Worm (Caenorhabditis elegans): Measurements from ENCODE around the gene C08F1.12.

DNA sequence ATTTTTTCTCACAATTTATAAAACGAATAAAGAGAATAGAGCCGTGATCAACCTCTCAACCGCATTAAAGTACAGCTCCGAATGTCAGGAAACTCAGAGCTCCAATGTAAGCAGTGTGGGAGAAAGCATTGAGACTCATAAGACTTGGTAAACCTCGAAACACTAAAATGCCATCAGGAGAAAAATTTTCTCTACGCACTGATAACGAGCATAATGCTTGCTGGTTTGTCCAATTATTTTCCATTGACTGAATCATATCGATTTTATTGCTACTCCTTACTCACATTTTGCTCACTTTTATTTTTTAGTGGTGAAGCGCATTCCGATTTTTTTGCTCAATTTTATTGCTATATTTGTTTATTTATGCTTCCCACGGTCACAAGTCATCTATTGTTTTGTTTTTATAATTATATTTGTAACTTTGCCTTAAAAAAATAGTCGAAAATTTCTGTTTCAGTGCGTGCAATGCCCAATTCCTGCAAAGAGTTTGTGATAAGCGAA is 24.0 kb upstream of the C08F1.12 start, which contains the start of gene math-40:
- TF ChIP-seq blmp-1 (tag; optimal IDR thresholded peaks at IDR 0.05) (no peak), mls-2 (tag; optimal IDR thresholded peaks at IDR 0.05) (no peak), ces-1 (GFP tag; optimal IDR thresholded peaks at IDR 0.05) (no peak), pha-4 (tag; optimal IDR thresholded peaks at IDR 0.05) (no peak)

Measured in whole organism, mixed stage, embryonic.